Worm (Caenorhabditis elegans): ENCODE measurements around the gene F26G1.15.

F26G1.15 gene

DNA sequence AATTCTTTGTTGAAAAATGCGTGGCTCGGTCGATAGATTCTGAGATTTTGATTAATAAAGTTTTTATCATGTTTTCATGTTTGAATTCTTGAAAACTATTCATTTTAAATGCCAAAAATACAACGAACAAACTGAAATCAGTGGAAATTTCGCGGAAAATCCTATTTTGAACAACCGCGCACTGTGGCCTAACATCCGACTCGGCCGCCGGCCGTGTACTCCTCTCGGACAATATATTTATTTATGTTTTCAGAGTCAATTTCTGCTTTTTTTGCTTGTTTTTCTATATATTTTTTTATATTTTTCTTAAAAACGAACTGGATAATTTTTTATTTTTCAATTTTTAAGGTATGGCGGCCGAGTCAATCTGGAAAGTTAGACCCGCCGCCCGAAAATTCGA lies 1.2 kb downstream of the F26G1.15 start, which contains the start of gene F26G1.1 (continued):
- TF ChIP-seq ZK546.5 (tag; optimal IDR thresholded peaks at IDR 0.05) (no peak), nhr-76 (tag; optimal IDR thresholded peaks at IDR 0.05) (no peak), zfp-3 (GFP tag; conservative IDR thresholded peaks at IDR 0.05) (no peak), daf-16 (GFP tag; optimal IDR thresholded peaks at IDR 0.05) (no peak), daf-16 (tag; optimal IDR thresholded peaks at IDR 0.05) (no peak), fkh-10 (GFP tag; optimal IDR thresholded peaks at IDR 0.05) (no peak), duxl-1 (tag; optimal IDR thresholded peaks at IDR 0.05; ENCODE audit: poor library complexity) (peak; percentile 42), F44E2.7 (GFP tag; IDR thresholded peaks at IDR 0.05) (no peak), dmd-9 (GFP tag; IDR thresholded peaks at IDR 0.05) (peak; percentile 90), daf-19 (GFP tag; conservative IDR thresholded peaks at IDR 0.05) (no peak), nhr-6 (tag; optimal IDR thresholded peaks at IDR 0.05) (peak; percentile 30), nhr-41 (GFP tag; IDR thresholded peaks at IDR 0.05) (no peak), dpl-1 (GFP tag; optimal IDR thresholded peaks at IDR 0.05) (peak; percentile 92), zag-1 (tag; optimal IDR thresholded peaks at IDR 0.05) (no peak), dmd-6 (GFP tag; IDR thresholded peaks at IDR 0.05) (peak; percentile 59), nhr-25 (tag; optimal IDR thresholded peaks at IDR 0.05; ENCODE audit: borderline replicate concordance, insufficient read depth) (no peak), vab-7 (GFP tag; IDR thresholded peaks at IDR 0.05) (0 out of 2 replicates have a peak, but pooled peaks have one; percentile 9), lin-39 (tag; optimal IDR thresholded peaks at IDR 0.05) (no peak), daf-8 (GFP tag; IDR thresholded peaks at IDR 0.05) (no peak), T26A8.4 (GFP tag; IDR thresholded peaks at IDR 0.05) (no peak), hmg-1.1 (GFP tag; IDR thresholded peaks at IDR 0.05) (no peak), gei-8 (GFP tag; optimal IDR thresholded peaks at IDR 0.05) (no peak), unc-130 (GFP tag; optimal IDR thresholded peaks at IDR 0.05) (peak; percentile 90), ceh-44 (GFP tag; IDR thresholded peaks at IDR 0.05) (peak; percentile 48; the same call in 1 of the 2 replicates), ces-1 (GFP tag; optimal IDR thresholded peaks at IDR 0.05) (no peak), nhr-48 (tag; optimal IDR thresholded peaks at IDR 0.05) (no peak), nhr-102 (tag; optimal IDR thresholded peaks at IDR 0.05) (peak; percentile 36), ctbp-1 (GFP tag; IDR thresholded peaks at IDR 0.05) (no peak), F37D6.2 (tag; optimal IDR thresholded peaks at IDR 0.05) (no peak), tra-1 (GFP tag; IDR thresholded peaks at IDR 0.05) (no peak), php-3 (GFP tag; IDR thresholded peaks at IDR 0.05) (no peak), Y5F2A.4 (GFP tag; optimal IDR thresholded peaks at IDR 0.05) (no peak), madf-5 (GFP tag; IDR thresholded peaks at IDR 0.05) (no peak), nhr-28 (tag; optimal IDR thresholded peaks at IDR 0.05) (no peak), mes-2 (tag; optimal IDR thresholded peaks at IDR 0.05; ENCODE audit: poor library complexity, severe bottlenecking) (peak; percentile 98), lir-3 (tag; optimal IDR thresholded peaks at IDR 0.05) (no peak), spr-1 (tag; optimal IDR thresholded peaks at IDR 0.05) (peak; percentile 63), lin-1 (GFP tag; IDR thresholded peaks at IDR 0.05) (no peak), nhr-10 (tag; optimal IDR thresholded peaks at IDR 0.05) (no peak), zip-2 (tag; optimal IDR thresholded peaks at IDR 0.05) (no peak), set-16 (GFP tag; IDR thresholded peaks at IDR 0.05) (no peak), spr-3 (GFP tag; optimal IDR thresholded peaks at IDR 0.05) (no peak), ceh-32 (tag; optimal IDR thresholded peaks at IDR 0.05; ENCODE audit: poor library complexity) (no peak), mdt-29 (GFP tag; IDR thresholded peaks at IDR 0.05) (no peak), lin-13 (GFP tag; optimal IDR thresholded peaks at IDR 0.05) (no peak), R02D3.7 (tag; optimal IDR thresholded peaks at IDR 0.05) (no peak), madf-9 (GFP tag; conservative IDR thresholded peaks at IDR 0.05) (peak; percentile 76), snpc-1.2 (GFP tag; IDR thresholded peaks at IDR 0.05) (no peak), mdl-1 (tag; optimal IDR thresholded peaks at IDR 0.05) (no peak), snpc-4 (tag; optimal IDR thresholded peaks at IDR 0.05) (no peak), cey-2 (tag; optimal IDR thresholded peaks at IDR 0.05; ENCODE audit: borderline replicate concordance, insufficient read depth) (no peak), zip-11 (GFP tag; IDR thresholded peaks at IDR 0.05) (no peak)
